Worm (Caenorhabditis elegans): ENCODE measurements around the gene F16F9.1.

ce11 chrX:8460958-8461357 lies 14.8 kb downstream of the F16F9.1 start:
- no peak for TF ChIP-seq ceh-20 (GFP tag; IDR thresholded peaks at IDR 0.05)
- no peak for TF ChIP-seq madf-5 (GFP tag; IDR thresholded peaks at IDR 0.05)
